Fruit fly (Drosophila melanogaster) whole organism, embryonic: Measurements from ENCODE around the gene CG18788.

Experiments
- Antp ChIP-seq: fragments of 200-800 bp; sonication (Bioruptor generic); optimal IDR thresholded peaks from 3 replicates; lab custom pipeline; 2016; ENCODE audit warnings: missing biosample characterization, missing genetic modification characterization
- CG10462 ChIP-seq: fragments of 200-800 bp; sonication (Bioruptor generic); optimal IDR thresholded peaks from 2 replicates; lab custom pipeline; 2016; ENCODE audit warnings: missing biosample characterization, missing genetic modification characterization
- CG10979 ChIP-seq: fragments of 200-800 bp; sonication (Bioruptor generic); optimal IDR thresholded peaks from 2 replicates; lab custom pipeline; 2018; ENCODE audit warnings: missing biosample characterization, mild to moderate bottlenecking, missing genetic modification characterization, moderate library complexity
- CG12104 ChIP-seq: fragments of 200-800 bp; sonication (Bioruptor generic); optimal IDR thresholded peaks from 3 replicates; lab custom pipeline; 2016; ENCODE audit warnings: missing biosample characterization, missing genetic modification characterization
- CG12299 ChIP-seq: fragments of 200-800 bp; sonication (Bioruptor generic); optimal IDR thresholded peaks from 2 replicates; lab custom pipeline; 2018; ENCODE audit warnings: missing biosample characterization, mild to moderate bottlenecking, missing genetic modification characterization
- CG12659 ChIP-seq: fragments of 200-800 bp; sonication (Bioruptor generic); optimal IDR thresholded peaks from 3 replicates; lab custom pipeline; 2017; ENCODE audit warnings: mild to moderate bottlenecking, missing biosample characterization, missing genetic modification reagents, missing genetic modification characterization
- CG13424 ChIP-seq: fragments of 200-800 bp; sonication (Bioruptor generic); optimal IDR thresholded peaks from 2 replicates; lab custom pipeline; 2019; ENCODE audit warnings: missing biosample characterization, mild to moderate bottlenecking, missing genetic modification characterization, moderate library complexity
- CG13624 ChIP-seq: fragments of 200-800 bp; sonication (Bioruptor generic); optimal IDR thresholded peaks from 2 replicates; lab custom pipeline; 2016; ENCODE audit warnings: missing biosample characterization, missing genetic modification characterization
- CG15601 ChIP-seq: fragments of 200-800 bp; sonication (Bioruptor generic); optimal IDR thresholded peaks from 3 replicates; lab custom pipeline; 2019; ENCODE audit warnings: missing biosample characterization, mild to moderate bottlenecking, missing genetic modification characterization, moderate library complexity
- CG17802 ChIP-seq: fragments of 200-800 bp; sonication (Bioruptor generic); optimal IDR thresholded peaks from 2 replicates; lab custom pipeline; 2018; ENCODE audit warnings: missing biosample characterization, mild to moderate bottlenecking, missing genetic modification characterization, moderate library complexity
- CG18262 ChIP-seq: fragments of 200-800 bp; optimal IDR thresholded peaks from 3 replicates; lab custom pipeline; 2019; ENCODE audit warnings: missing biosample characterization, mild to moderate bottlenecking, missing genetic modification characterization, moderate library complexity
- CG2712 ChIP-seq: fragments of 200-800 bp; optimal IDR thresholded peaks from 3 replicates; lab custom pipeline; 2019; ENCODE audit warnings: missing biosample characterization, mild to moderate bottlenecking, missing genetic modification characterization, moderate library complexity
- CG2889 ChIP-seq: fragments of 200-800 bp; sonication (Bioruptor generic); IDR thresholded peaks from 3 replicates; pipeline ENCODE4 v1.3.6; 2022; ENCODE audit warnings: missing biosample characterization, missing genetic modification characterization
- CG30020 ChIP-seq: fragments of 200-800 bp; optimal IDR thresholded peaks from 2 replicates; lab custom pipeline; 2019; ENCODE audit warnings: missing biosample characterization, mild to moderate bottlenecking, missing genetic modification characterization, moderate library complexity
- CG4854 ChIP-seq: fragments of 200-800 bp; sonication (Bioruptor generic); optimal IDR thresholded peaks from 2 replicates; lab custom pipeline; 2016; ENCODE audit warnings: missing biosample characterization, missing genetic modification characterization, inconsistent platforms
- CG8924 ChIP-seq: fragments of 200-800 bp; optimal IDR thresholded peaks from 3 replicates; lab custom pipeline; 2019; ENCODE audit warnings: missing biosample characterization, mild to moderate bottlenecking, missing genetic modification characterization, moderate library complexity
- CG8944 ChIP-seq: fragments of 200-800 bp; sonication (Bioruptor generic); optimal IDR thresholded peaks from 3 replicates; lab custom pipeline; 2016; ENCODE audit warnings: missing biosample characterization, missing genetic modification characterization
- CG9727 ChIP-seq: fragments of 200-800 bp; sonication (Bioruptor generic); optimal IDR thresholded peaks from 3 replicates; lab custom pipeline; 2017; ENCODE audit warnings: missing biosample characterization, mild to moderate bottlenecking, missing genetic modification characterization
- CHES-1-like ChIP-seq: fragments of 200-800 bp; sonication (Bioruptor generic); optimal IDR thresholded peaks from 2 replicates; lab custom pipeline; 2016; ENCODE audit warnings: missing biosample characterization, missing genetic modification characterization
- Dek ChIP-seq: fragments of 200-800 bp; sonication (Bioruptor generic); optimal IDR thresholded peaks from 3 replicates; lab custom pipeline; 2019; ENCODE audit warnings: missing biosample characterization, mild to moderate bottlenecking, missing genetic modification characterization, moderate library complexity
- E2f2 ChIP-seq: fragments of 200-800 bp; sonication (Bioruptor generic); IDR thresholded peaks from 2 replicates; pipeline ENCODE4 v1.3.6; 2022; ENCODE audit warnings: missing biosample characterization, missing genetic modification characterization
- Eip74EF ChIP-seq, 2 experiments: fragments of 200-800 bp in 1 of 2; fragments of >200 bp in 1 of 2; sonication (Bioruptor generic) in 1 of 2; optimal IDR thresholded peaks; 2 replicates each; lab custom pipeline; 2017 to 2019; ENCODE audit warnings: missing biosample characterization in 2 of 2, missing genetic modification characterization in 2 of 2, mild to moderate bottlenecking in 1 of 2, moderate library complexity in 1 of 2
- HmgD ChIP-seq: fragments of 200-800 bp; sonication (Bioruptor generic); optimal IDR thresholded peaks from 3 replicates; lab custom pipeline; 2016; ENCODE audit warnings: missing biosample characterization, missing genetic modification characterization
- Med ChIP-seq: fragments of 200-800 bp; sonication (Bioruptor generic); peaks from one replicate; lab custom pipeline; 2016; ENCODE audit warnings: missing biosample characterization, missing genetic modification characterization, mild to moderate bottlenecking, inconsistent platforms, moderate library complexity
- Neu2 ChIP-seq: fragments of 200-800 bp; sonication (Bioruptor generic); optimal IDR thresholded peaks from 3 replicates; lab custom pipeline; 2016; ENCODE audit warnings: missing biosample characterization, missing genetic modification characterization, borderline replicate concordance
- PHDP ChIP-seq: fragments of 200-800 bp; sonication (Bioruptor generic); optimal IDR thresholded peaks from 3 replicates; lab custom pipeline; 2018; ENCODE audit warnings: missing biosample characterization, mild to moderate bottlenecking, missing genetic modification characterization, moderate library complexity
- Pdp1 ChIP-seq, 2 experiments: fragments of 200-800 bp; sonication (Bioruptor generic); optimal IDR thresholded peaks; 3 replicates each; lab custom pipeline; 2016; ENCODE audit warnings: missing biosample characterization in 2 of 2, missing genetic modification characterization in 2 of 2, mild to moderate bottlenecking in 1 of 2, moderate library complexity in 1 of 2
- Ptx1 ChIP-seq: fragments of 200-800 bp; sonication (Bioruptor generic); IDR thresholded peaks from 2 replicates; pipeline ENCODE4 v1.3.6; 2022; ENCODE audit warnings: missing biosample characterization, missing genetic modification characterization
- Six4 ChIP-seq: fragments of 200-800 bp; sonication (Bioruptor generic); optimal IDR thresholded peaks from 2 replicates; lab custom pipeline; 2016; ENCODE audit warnings: missing biosample characterization, missing genetic modification characterization
- Xbp1 ChIP-seq: fragments of 200-800 bp; sonication (Bioruptor generic); optimal IDR thresholded peaks from 3 replicates; lab custom pipeline; 2016; ENCODE audit warnings: missing biosample characterization, mild to moderate bottlenecking, missing genetic modification characterization
- YL-1 ChIP-seq: fragments of 200-800 bp; sonication (Bioruptor generic); optimal IDR thresholded peaks from 3 replicates; lab custom pipeline; 2017; ENCODE audit warnings: missing biosample characterization, mild to moderate bottlenecking, missing genetic modification characterization
- ase ChIP-seq: fragments of 200-800 bp; sonication (Bioruptor generic); IDR thresholded peaks from 3 replicates; pipeline ENCODE4 v1.3.6; 2022; ENCODE audit warnings: missing biosample characterization, missing genetic modification characterization
- az2 ChIP-seq: fragments of 200-800 bp; sonication (Bioruptor generic); optimal IDR thresholded peaks from 3 replicates; lab custom pipeline; 2016; ENCODE audit warnings: missing biosample characterization, missing genetic modification characterization
- bsh ChIP-seq, 2 experiments: fragments of 200-800 bp; sonication (Bioruptor generic); optimal IDR thresholded peaks; 2 replicates each; lab custom pipeline; 2017 to 2018; ENCODE audit warnings: mild to moderate bottlenecking in 2 of 2, missing biosample characterization in 2 of 2, missing genetic modification characterization in 2 of 2, moderate library complexity in 1 of 2
- cato ChIP-seq: fragments of 200-800 bp; sonication (Bioruptor generic); optimal IDR thresholded peaks from 2 replicates; lab custom pipeline; 2016; ENCODE audit warnings: missing biosample characterization, missing genetic modification characterization, borderline replicate concordance
- dan ChIP-seq: fragments of 200-800 bp; sonication (Bioruptor generic); IDR thresholded peaks from 2 replicates; pipeline ENCODE4 v1.3.6; 2022; ENCODE audit warnings: missing biosample characterization, missing genetic modification characterization
- dmrt11E ChIP-seq: fragments of 200-800 bp; sonication (Bioruptor generic); optimal IDR thresholded peaks from 3 replicates; lab custom pipeline; 2018; ENCODE audit warnings: missing biosample characterization, mild to moderate bottlenecking, missing genetic modification characterization, moderate library complexity
- dysf ChIP-seq: fragments of 200-800 bp; sonication (Bioruptor generic); IDR thresholded peaks from 3 replicates; pipeline ENCODE4 v1.3.6; 2022; ENCODE audit warnings: missing biosample characterization, missing genetic modification characterization
- fu2 ChIP-seq: fragments of 200-800 bp; sonication (Bioruptor generic); optimal IDR thresholded peaks from 2 replicates; lab custom pipeline; 2016; ENCODE audit warnings: missing biosample characterization, missing genetic modification characterization
- lilli ChIP-seq: fragments of 200-800 bp; sonication (Bioruptor generic); optimal IDR thresholded peaks from 3 replicates; lab custom pipeline; 2016; ENCODE audit warnings: missing biosample characterization, missing genetic modification characterization
- lov ChIP-seq, 2 experiments: fragments of 200-800 bp in 1 of 2; fragments of >200 bp in 1 of 2; sonication (Bioruptor generic) in 1 of 2; IDR thresholded peaks in 1 of 2; optimal IDR thresholded peaks in 1 of 2; 2 replicates in 1 of 2; 3 replicates in 1 of 2; pipeline versions ENCODE4 v1.3.6 to Lab custom; 2017 to 2022; ENCODE audit warnings: missing biosample characterization in 1 of 2, missing genetic modification characterization in 1 of 2
- maf-S ChIP-seq: fragments of 200-800 bp; sonication (Bioruptor generic); optimal IDR thresholded peaks from 2 replicates; lab custom pipeline; 2016; ENCODE audit warnings: missing biosample characterization, missing genetic modification characterization
- oc ChIP-seq: fragments of 200-800 bp; sonication (Bioruptor generic); optimal IDR thresholded peaks from 2 replicates; lab custom pipeline; 2018; ENCODE audit warnings: missing biosample characterization, mild to moderate bottlenecking, missing genetic modification characterization, moderate library complexity
- peb ChIP-seq: fragments of 200-800 bp; sonication (Bioruptor generic); IDR thresholded peaks from 2 replicates; pipeline ENCODE4 v1.3.6; 2022; ENCODE audit warnings: missing biosample characterization, missing genetic modification characterization
- pho ChIP-seq: fragments of 200-800 bp; sonication (Bioruptor generic); optimal IDR thresholded peaks from 2 replicates; lab custom pipeline; 2016; ENCODE audit warnings: missing biosample characterization, missing genetic modification characterization
- ranshi ChIP-seq: fragments of 200-800 bp; sonication (Bioruptor generic); IDR thresholded peaks from 2 replicates; pipeline ENCODE4 v1.3.6; 2022; ENCODE audit warnings: missing biosample characterization, missing genetic modification characterization
- row ChIP-seq: fragments of 200-800 bp; sonication (Bioruptor generic); IDR thresholded peaks from 3 replicates; pipeline ENCODE4 v1.3.6; 2022; ENCODE audit warnings: missing biosample characterization, missing genetic modification characterization
- slbo ChIP-seq: fragments of 200-800 bp; sonication (Bioruptor generic); IDR thresholded peaks from 2 replicates; pipeline ENCODE4 v1.3.6; 2022; ENCODE audit warnings: missing biosample characterization, missing genetic modification characterization
- slp2 ChIP-seq: fragments of 200-800 bp; sonication (Bioruptor generic); optimal IDR thresholded peaks from 2 replicates; lab custom pipeline; 2016; ENCODE audit warnings: missing biosample characterization, missing genetic modification characterization
- unpg ChIP-seq: fragments of 200-800 bp; sonication (Bioruptor generic); optimal IDR thresholded peaks from 3 replicates; lab custom pipeline; 2018; ENCODE audit warnings: missing biosample characterization, mild to moderate bottlenecking, missing genetic modification characterization, moderate library complexity

CG18788 gene

dm6 chr2L:11987945-11988344, 46.0 kb upstream of the CG18788 start, which contains the start of the genes CG6686 and CG34163 (continued):
- TF ChIP-seq CG12104 (no peak), CG12659 (GFP tag; lab: Kevin White, UChicago) (peak; percentile 68), pho (GFP tag; lab: Kevin White, UChicago) (peak; percentile 53), CG12299 (tag; lab: Kevin White, UChicago) (peak; percentile 47), Antp (GFP tag; lab: Kevin White, UChicago) (peak; percentile 10), dysf (no peak; the same call in 2 of the 3 replicates), CG10462 (peak; percentile 37), CG13624 (GFP tag; lab: Kevin White, UChicago) (peak; percentile 65), az2 (GFP tag; lab: Kevin White, UChicago) (peak; percentile 58), peb (GFP tag; lab: Robert Waterston, UW) (no peak), Med (GFP tag; lab: Kevin White, UChicago) (peak; percentile 87), E2f2 (GFP tag; lab: Robert Waterston, UW) (peak; percentile 64), YL-1 (GFP tag; lab: Kevin White, UChicago) (peak; percentile 94), Xbp1 (peak; percentile 61), Six4 (GFP tag; lab: Kevin White, UChicago) (no peak), CG13424 (tag; lab: Kevin White, UChicago) (peak; percentile 23), dmrt11E (tag; lab: Kevin White, UChicago) (peak; percentile 35), cato (GFP tag; lab: Kevin White, UChicago) (no peak), lilli (peak; percentile 80), Neu2 (GFP tag; lab: Kevin White, UChicago) (no peak), unpg (GFP tag; lab: Kevin White, UChicago) (peak; percentile 52), CHES-1-like (GFP tag; lab: Kevin White, UChicago) (peak; percentile 63), CG17802 (tag; lab: Kevin White, UChicago) (no peak), CG4854 (GFP tag; lab: Kevin White, UChicago) (peak; percentile 51), CG8924 (tag; lab: Kevin White, UChicago) (peak; percentile 64), maf-S (peak; percentile 30), CG18262 (tag; lab: Kevin White, UChicago) (peak; percentile 24), slp2 (peak; percentile 22), CG2889 (GFP tag; lab: Robert Waterston, UW) (no peak), HmgD (peak; percentile 34), fu2 (peak; percentile 30), row (GFP tag; lab: Robert Waterston, UW) (peak; percentile 69), CG9727 (GFP tag; lab: Kevin White, UChicago) (peak; percentile 33), CG30020 (tag; lab: Kevin White, UChicago) (peak; percentile 29), slbo (peak; percentile 66; the same call in 1 of the 2 replicates), ranshi (GFP tag; lab: Robert Waterston, UW) (no peak), CG2712 (tag; lab: Kevin White, UChicago) (peak; percentile 65), Pdp1 (GFP tag; optimal IDR thresholded peaks at IDR 0.05; lab: Kevin White, UChicago) (peak in 1 of 2 experiments; percentile 66), CG15601 (tag; lab: Kevin White, UChicago) (peak; percentile 27), dan (no peak), ase (GFP tag; lab: Robert Waterston, UW) (no peak), CG8944 (GFP tag; lab: Kevin White, UChicago) (peak; percentile 5), Eip74EF (GFP tag; optimal IDR thresholded peaks at IDR 0.05; lab: Kevin White, UChicago) (no peak), bsh (GFP tag; optimal IDR thresholded peaks at IDR 0.05; lab: Kevin White, UChicago) (peak in 1 of 2 experiments; percentile 14), lov (optimal IDR thresholded peaks at IDR 0.05; lab: Kevin White, UChicago) (no peak), lov (GFP tag; IDR thresholded peaks at IDR 0.05; lab: Robert Waterston, UW) (no peak), CG10979 (tag; lab: Kevin White, UChicago) (peak; percentile 34), Ptx1 (no peak; the same call in 1 of the 2 replicates), PHDP (tag; lab: Kevin White, UChicago) (peak; percentile 6), oc (tag; lab: Kevin White, UChicago) (no peak), Dek (tag; lab: Kevin White, UChicago) (no peak)
